Fruit fly (Drosophila melanogaster): ENCODE results near the gene E5.
A peak's percentile ranks its signal among the peaks of the same experiment; 100 is the strongest.

Gene E5

DNA sequence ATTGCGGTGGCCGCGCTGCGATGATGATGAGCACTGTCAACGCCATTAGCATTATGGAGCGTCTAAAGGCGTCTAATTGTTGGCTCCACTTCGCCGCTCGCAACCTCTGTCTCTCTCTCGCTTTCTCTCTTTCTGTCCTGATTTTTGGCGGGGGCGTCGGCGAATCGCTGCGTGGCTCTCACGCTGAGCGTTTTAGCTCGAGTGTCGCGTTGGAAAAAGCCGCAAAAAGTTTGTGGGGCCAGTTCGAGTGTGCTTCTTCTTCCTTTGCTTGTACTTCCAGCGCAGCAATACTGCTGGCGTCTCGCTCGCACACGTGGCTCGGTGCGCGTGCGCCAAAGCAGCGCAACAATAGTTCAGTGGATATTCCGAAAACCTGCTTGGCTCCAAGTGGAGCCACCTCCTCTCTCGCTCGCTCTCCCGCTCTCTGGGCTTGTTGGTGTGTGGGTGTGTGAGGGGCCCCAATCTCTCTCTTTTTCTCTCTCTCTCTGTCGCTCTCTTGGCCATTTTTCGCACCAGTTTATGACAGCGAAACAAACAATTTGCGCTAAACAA is at the start of gene E5:
TSS of gene E5 (minus strand) at position 51 of the 552 bp plus-strand sequence.
- TF ChIP-seq dl (GFP tag; optimal IDR thresholded peaks at IDR 0.05; ENCODE audit: insufficient read depth in 1 of 2, partially characterized antibody in 2 of 2) (peak; percentile 75 to 85), Dif (GFP tag; optimal IDR thresholded peaks at IDR 0.05; ENCODE audit: partially characterized antibody) (peak; percentile 74), HLH106 (tag; optimal IDR thresholded peaks at IDR 0.05) (no peak), Vsx2 (GFP tag; optimal IDR thresholded peaks at IDR 0.05; ENCODE audit: partially characterized antibody) (peak; percentile 91)

DNA sequence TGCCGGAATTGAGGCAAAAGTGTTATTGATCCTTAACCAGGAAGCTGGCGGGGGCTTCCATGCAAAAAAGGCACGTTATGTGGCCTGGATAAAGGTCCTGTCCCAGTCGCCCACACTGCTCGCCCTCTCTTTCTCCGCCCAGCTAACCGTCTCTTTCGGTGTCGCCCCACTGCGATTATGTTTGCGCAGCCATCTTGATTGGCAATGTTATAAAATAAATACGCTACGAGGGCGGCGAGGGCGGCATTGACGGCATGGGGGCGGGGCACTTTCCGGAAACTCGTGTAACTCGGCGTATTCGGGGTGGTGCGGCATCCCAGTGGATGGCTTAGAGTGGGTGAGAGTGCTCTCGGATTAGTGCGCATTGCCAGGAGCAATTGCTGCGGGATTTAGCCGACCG is 48.9 kb upstream of the E5 start:
- TF ChIP-seq Rel (GFP tag; optimal IDR thresholded peaks at IDR 0.05) (no peak), Rel (tag; optimal IDR thresholded peaks at IDR 0.05) (no peak), Sp1 (GFP tag; optimal IDR thresholded peaks at IDR 0.05) (no peak), Vsx2 (GFP tag; optimal IDR thresholded peaks at IDR 0.05; ENCODE audit: partially characterized antibody) (no peak), brk (GFP tag; optimal IDR thresholded peaks at IDR 0.05) (no peak), CG32264 (GFP tag; optimal IDR thresholded peaks at IDR 0.05) (no peak), dmrt93B (GFP tag; optimal IDR thresholded peaks at IDR 0.05) (no peak), lola (GFP tag; optimal IDR thresholded peaks at IDR 0.05) (no peak), usp (GFP tag; optimal IDR thresholded peaks at IDR 0.05) (no peak), Mio (GFP tag; optimal IDR thresholded peaks at IDR 0.05) (no peak), pan (optimal IDR thresholded peaks at IDR 0.05) (no peak)

dm6 chr3R:13921806-13922515 is 47.2 kb upstream of the E5 start:
- TF ChIP-seq Sp1 (GFP tag; optimal IDR thresholded peaks at IDR 0.05) = peak; percentile 80
- TF ChIP-seq h (GFP tag; optimal IDR thresholded peaks at IDR 0.05) = peak; percentile 89
- peak; percentile 76 for TF ChIP-seq dmrt93B (GFP tag; optimal IDR thresholded peaks at IDR 0.05)
- TF ChIP-seq CrebA (GFP tag; optimal IDR thresholded peaks at IDR 0.05; ENCODE audit: borderline replicate concordance) = no peak
- TF ChIP-seq Jra (GFP tag; optimal IDR thresholded peaks at IDR 0.05) = peak; percentile 31
- no peak for TF ChIP-seq Dfd (GFP tag; optimal IDR thresholded peaks at IDR 0.05)
- TF ChIP-seq pan (optimal IDR thresholded peaks at IDR 0.05) = no peak
- TF ChIP-seq Hnf4 (GFP tag; optimal IDR thresholded peaks at IDR 0.05) = peak; percentile 70
- no peak for TF ChIP-seq Hr78 (GFP tag; optimal IDR thresholded peaks at IDR 0.05)
- TF ChIP-seq psq (GFP tag; optimal IDR thresholded peaks at IDR 0.05) = peak; percentile 63
- TF ChIP-seq sv (GFP tag; optimal IDR thresholded peaks at IDR 0.05) = no peak
- TF ChIP-seq CG9705 (GFP tag; optimal IDR thresholded peaks at IDR 0.05) = peak; percentile 83
- no peak for TF ChIP-seq N (GFP tag; optimal IDR thresholded peaks at IDR 0.05)
- TF ChIP-seq tai (GFP tag; optimal IDR thresholded peaks at IDR 0.05) = peak; percentile 64
- TF ChIP-seq HLH106 (tag; optimal IDR thresholded peaks at IDR 0.05) = peak; percentile 82
- TF ChIP-seq rgr (GFP tag; optimal IDR thresholded peaks at IDR 0.05) = peak; percentile 77
- TF ChIP-seq woc (GFP tag; optimal IDR thresholded peaks at IDR 0.05) = peak; percentile 77
- TF ChIP-seq brk (GFP tag; optimal IDR thresholded peaks at IDR 0.05) = no peak
- TF ChIP-seq br (GFP tag; optimal IDR thresholded peaks at IDR 0.05) = peak; percentile 66
- TF ChIP-seq Rel (GFP tag; optimal IDR thresholded peaks at IDR 0.05) = no peak
- TF ChIP-seq Rel (tag; optimal IDR thresholded peaks at IDR 0.05) = peak; percentile 52
- TF ChIP-seq ey (GFP tag; optimal IDR thresholded peaks at IDR 0.05) = peak; percentile 87
- TF ChIP-seq OdsH (GFP tag; optimal IDR thresholded peaks at IDR 0.05) = peak; percentile 84
- peak; percentile 77 for TF ChIP-seq fru (GFP tag; optimal IDR thresholded peaks at IDR 0.05)
- peak in 1 of 2 experiments; percentile 81 for TF ChIP-seq foxo (GFP tag; optimal IDR thresholded peaks at IDR 0.05)
- TF ChIP-seq Hr83 (GFP tag; optimal IDR thresholded peaks at IDR 0.05; ENCODE audit: poor library complexity, severe bottlenecking) = no peak
- no peak for TF ChIP-seq Vsx2 (GFP tag; optimal IDR thresholded peaks at IDR 0.05; ENCODE audit: partially characterized antibody)
- no peak for TF ChIP-seq Abd-B (GFP tag; optimal IDR thresholded peaks at IDR 0.05)
- no peak for TF ChIP-seq dl (GFP tag; optimal IDR thresholded peaks at IDR 0.05; ENCODE audit: insufficient read depth in 1 of 2, partially characterized antibody in 2 of 2)
- TF ChIP-seq GATAd (GFP tag; optimal IDR thresholded peaks at IDR 0.05) = no peak
- TF ChIP-seq sage (GFP tag; optimal IDR thresholded peaks at IDR 0.05) = peak; percentile 80
